Worm (Caenorhabditis elegans) whole organism, midembryonic: Measurements from ENCODE around the gene kcnl-4.

Source experiments
- T22C8.4 ChIP-seq: fragments of 200-800 bp; sonication (Bioruptor generic); IDR thresholded peaks from 2 replicates; pipeline ENCODE4 v1.3.6; 2022; ENCODE audit warnings: missing genetic modification characterization, missing compliant biosample characterization
- cog-1 ChIP-seq: sonication (generic microtip); optimal IDR thresholded peaks from 2 replicates; lab custom pipeline; 2016; ENCODE audit warnings: missing genetic modification characterization, missing compliant biosample characterization
- flt-1 ChIP-seq: fragments of 200-800 bp; sonication (Bioruptor generic); IDR thresholded peaks from 2 replicates; pipeline ENCODE4 v1.3.6; 2022; ENCODE audit warnings: missing genetic modification characterization, missing compliant biosample characterization
- klf-2 ChIP-seq: fragments of 200-800 bp; sonication (Bioruptor generic); conservative IDR thresholded peaks from 2 replicates; pipeline ENCODE4 v1.3.6; 2022; ENCODE audit warnings: missing genetic modification reagents, missing genetic modification characterization, missing compliant biosample characterization
- med-1 ChIP-seq: sonication (generic microtip); optimal IDR thresholded peaks from 2 replicates; lab custom pipeline; 2017; ENCODE audit warnings: missing genetic modification characterization, mild to moderate bottlenecking, missing compliant biosample characterization, antibody characterized with exemption, missing genetic modification reagents; ENCODE audit not compliant: insufficient read depth
- ref-1 ChIP-seq: fragments of 200-800 bp; sonication (Bioruptor generic); conservative IDR thresholded peaks from 2 replicates; pipeline ENCODE4 v1.3.6; 2022; ENCODE audit warnings: missing genetic modification reagents, missing genetic modification characterization, missing compliant biosample characterization
- tab-1 ChIP-seq: fragments of 200-800 bp; sonication (Bioruptor generic); IDR thresholded peaks from 2 replicates; pipeline ENCODE4 v1.3.6; 2022; ENCODE audit warnings: missing genetic modification characterization, missing compliant biosample characterization
- ztf-23 ChIP-seq: fragments of 200-800 bp; sonication (Bioruptor generic); IDR thresholded peaks from 2 replicates; pipeline ENCODE4 v1.3.6; 2022; ENCODE audit warnings: missing genetic modification reagents, missing genetic modification characterization, missing compliant biosample characterization
- ztf-29 ChIP-seq: fragments of 200-800 bp; sonication (Bioruptor generic); IDR thresholded peaks from 2 replicates; pipeline ENCODE4 v1.3.6; 2022; ENCODE audit warnings: missing genetic modification reagents, missing genetic modification characterization, missing compliant biosample characterization

- TF ChIP-seq flt-1 (GFP tag; lab: Robert Waterston, UW), result no peak
- TF ChIP-seq med-1, result peak; percentile 63
- no peak for TF ChIP-seq ref-1 (GFP tag; lab: Robert Waterston, UW)
- TF ChIP-seq ztf-23 (GFP tag; lab: Robert Waterston, UW), result peak; percentile 65
- no peak for TF ChIP-seq ztf-29 (GFP tag; lab: Robert Waterston, UW)
- no peak for TF ChIP-seq T22C8.4 (GFP tag; lab: Robert Waterston, UW)
- 0 out of 2 replicates have a peak, but pooled peaks have one; percentile 16 for TF ChIP-seq tab-1 (GFP tag; lab: Robert Waterston, UW)
- TF ChIP-seq cog-1 (tag; lab: Kevin White, UChicago), result no peak
- no peak for TF ChIP-seq klf-2 (GFP tag; lab: Robert Waterston, UW)
Observed at ce11 chrV:14523788-14524582, 6.9 kb upstream of the kcnl-4 start, which contains the start of gene ril-1.
